Fruit fly (Drosophila melanogaster) whole organism, adult: ENCODE measurements around the gene Cp7Fb.

Experiments
- CG11617 ChIP-seq: fragments of 200-800 bp; sonication (Bioruptor generic); optimal IDR thresholded peaks from 2 replicates; lab custom pipeline; 2017; ENCODE audit warnings: mild to moderate bottlenecking, missing biosample characterization, missing genetic modification reagents, missing genetic modification characterization
- CG12768 ChIP-seq: fragments of 200-800 bp; sonication (Bioruptor generic); optimal IDR thresholded peaks from 2 replicates; lab custom pipeline; 2017; ENCODE audit warnings: missing biosample characterization, missing genetic modification characterization, mild to moderate bottlenecking, moderate library complexity, missing genetic modification reagents
- CG1620 ChIP-seq: fragments of 200-800 bp; sonication (Bioruptor generic); optimal IDR thresholded peaks from 2 replicates; lab custom pipeline; 2016; ENCODE audit warnings: missing biosample characterization, missing genetic modification characterization
- CG33017 ChIP-seq: fragments of 200-800 bp; sonication (Bioruptor generic); optimal IDR thresholded peaks from 2 replicates; lab custom pipeline; 2018; ENCODE audit warnings: missing biosample characterization, mild to moderate bottlenecking, missing genetic modification characterization, moderate library complexity
- CG7101 ChIP-seq: fragments of 200-800 bp; sonication (Bioruptor generic); optimal IDR thresholded peaks from 2 replicates; lab custom pipeline; 2018; ENCODE audit warnings: missing biosample characterization, mild to moderate bottlenecking, missing genetic modification characterization, moderate library complexity
- Crg-1 ChIP-seq: fragments of 200-800 bp; sonication (Bioruptor generic); optimal IDR thresholded peaks from 2 replicates; lab custom pipeline; 2016; ENCODE audit warnings: missing biosample characterization, missing genetic modification characterization
- Hr96 ChIP-seq: fragments of 200-800 bp; sonication (Bioruptor generic); optimal IDR thresholded peaks from 2 replicates; lab custom pipeline; 2016; ENCODE audit warnings: missing biosample characterization, missing genetic modification characterization
- bab1 ChIP-seq: fragments of 200-800 bp; sonication (Bioruptor generic); optimal IDR thresholded peaks from 3 replicates; lab custom pipeline; 2019; ENCODE audit warnings: missing biosample characterization, mild to moderate bottlenecking, missing genetic modification characterization, moderate library complexity
- cic ChIP-seq: fragments of 200-800 bp; sonication (Bioruptor generic); optimal IDR thresholded peaks from 2 replicates; lab custom pipeline; 2017; ENCODE audit warnings: missing biosample characterization, mild to moderate bottlenecking, missing genetic modification characterization, moderate library complexity
- kay ChIP-seq: fragments of 200-800 bp; sonication (Bioruptor generic); peaks from one replicate; lab custom pipeline; 2016; ENCODE audit warnings: missing biosample characterization, missing genetic modification characterization, borderline replicate concordance
- ovo ChIP-seq: fragments of 200-800 bp; sonication (Bioruptor generic); optimal IDR thresholded peaks from 2 replicates; lab custom pipeline; 2016; ENCODE audit warnings: missing biosample characterization, missing genetic modification characterization
- tj ChIP-seq: fragments of 200-800 bp; sonication (Bioruptor generic); optimal IDR thresholded peaks from 3 replicates; lab custom pipeline; 2017; ENCODE audit warnings: missing biosample characterization, mild to moderate bottlenecking, missing genetic modification characterization, moderate library complexity
- toe ChIP-seq: fragments of 200-800 bp; sonication (Bioruptor generic); optimal IDR thresholded peaks from 2 replicates; lab custom pipeline; 2016; ENCODE audit warnings: missing biosample characterization, missing genetic modification characterization

DNA sequence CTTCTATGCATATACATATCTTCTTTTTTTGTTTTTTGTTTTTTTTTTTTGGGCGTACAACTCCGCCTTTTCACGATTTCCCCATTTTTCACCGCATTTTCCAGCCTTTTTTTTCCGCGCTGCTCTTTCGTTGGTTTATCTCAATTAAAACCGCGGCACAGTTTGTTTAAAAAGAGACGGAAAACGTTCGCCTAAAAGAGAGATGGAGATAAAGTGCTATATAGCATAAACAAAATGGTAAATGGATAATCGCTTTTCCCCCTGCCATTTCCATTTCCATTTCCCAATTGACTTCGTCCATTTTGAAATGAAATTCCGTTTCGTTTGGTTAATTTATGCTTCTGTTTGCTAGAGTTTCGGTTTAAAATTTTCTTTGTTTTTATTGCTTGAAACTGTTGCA lies 26.5 kb upstream of the Cp7Fb start:
- TF ChIP-seq CG33017 (tag; lab: Kevin White, UChicago) (no peak), CG12768 (GFP tag; lab: Kevin White, UChicago) (no peak), tj (no peak), CG1620 (GFP tag; lab: Kevin White, UChicago) (no peak), ovo (GFP tag; lab: Kevin White, UChicago) (no peak), Crg-1 (GFP tag; lab: Kevin White, UChicago) (no peak), kay (GFP tag; lab: Kevin White, UChicago) (no peak), bab1 (GFP tag; lab: Kevin White, UChicago) (no peak), Hr96 (GFP tag; lab: Kevin White, UChicago) (no peak), cic (GFP tag; lab: Kevin White, UChicago) (no peak), toe (GFP tag; lab: Kevin White, UChicago) (no peak), CG11617 (GFP tag; lab: Kevin White, UChicago) (no peak), CG7101 (tag; lab: Kevin White, UChicago) (no peak)
